Worm (Caenorhabditis elegans): ENCODE measurements around the gene hda-1.
A peak's percentile ranks its signal among the peaks of the same experiment; 100 is the strongest.

DNA sequence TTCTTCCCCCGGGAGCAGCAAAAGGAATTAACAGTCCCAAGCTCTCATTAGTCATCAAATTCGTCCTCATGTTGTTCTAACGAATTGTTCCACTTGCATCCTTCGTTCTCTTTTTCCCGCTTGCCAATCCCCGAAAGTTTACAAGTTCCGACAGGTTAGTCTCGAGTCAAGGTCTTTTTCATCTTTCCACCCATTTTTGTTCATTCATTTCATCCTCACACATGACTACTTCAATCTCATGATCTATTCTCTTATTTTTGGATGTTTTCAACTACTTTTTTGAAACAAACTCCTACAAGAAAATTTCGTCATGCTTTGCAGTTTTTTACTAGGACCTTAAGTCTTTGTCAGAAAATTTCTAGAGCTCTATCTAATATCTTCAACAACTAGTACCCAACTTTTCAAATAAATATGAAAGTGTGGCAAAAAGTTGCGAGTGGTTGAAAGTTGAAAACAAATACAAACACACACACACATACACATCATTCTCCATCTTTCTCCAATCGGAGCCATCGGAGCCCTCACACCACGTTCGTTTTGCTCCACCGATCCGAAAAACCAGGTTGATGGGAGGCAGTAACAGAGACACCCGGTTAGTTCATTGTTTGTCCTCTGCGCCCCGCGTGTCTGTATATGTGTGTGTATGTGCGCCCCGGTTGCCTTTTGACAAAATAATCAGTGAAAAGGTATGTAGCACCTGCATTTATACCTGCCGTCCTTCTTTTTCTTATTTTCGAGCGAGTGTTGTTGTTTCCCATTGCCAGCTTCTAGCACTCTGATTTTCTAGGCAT lies 25.9 kb upstream of the hda-1 start:
- TF ChIP-seq pha-4 (tag; optimal IDR thresholded peaks at IDR 0.05), result peak; percentile 59
- TF ChIP-seq elt-3 (tag; optimal IDR thresholded peaks at IDR 0.05), result no peak
- no peak for TF ChIP-seq ceh-82 (tag; optimal IDR thresholded peaks at IDR 0.05)
- no peak for TF ChIP-seq lsy-12 (tag; optimal IDR thresholded peaks at IDR 0.05)
- no peak for TF ChIP-seq fkh-10 (GFP tag; optimal IDR thresholded peaks at IDR 0.05)
- TF ChIP-seq daf-12 (tag; optimal IDR thresholded peaks at IDR 0.05), result no peak
- TF ChIP-seq ama-1 (optimal IDR thresholded peaks at IDR 0.05), result peak; percentile 15
- TF ChIP-seq tbx-2 (tag; optimal IDR thresholded peaks at IDR 0.05), result no peak
- TF ChIP-seq zag-1 (tag; optimal IDR thresholded peaks at IDR 0.05), result no peak
- TF ChIP-seq nhr-11 (tag; optimal IDR thresholded peaks at IDR 0.05), result no peak
- no peak for TF ChIP-seq nhr-77 (tag; optimal IDR thresholded peaks at IDR 0.05)
- no peak for TF ChIP-seq R02D3.7 (tag; optimal IDR thresholded peaks at IDR 0.05)
- TF ChIP-seq elt-1 (tag; optimal IDR thresholded peaks at IDR 0.05), result no peak

All from whole organism, L3 larva.